Fruit fly (Drosophila melanogaster) whole organism, pupa: ENCODE data around the gene Lgr1.

Experiments
- CG32121 ChIP-seq: fragments of 200-800 bp; sonication (Bioruptor generic); IDR thresholded peaks from 2 replicates; pipeline ENCODE4 v1.3.6; 2022; ENCODE audit warnings: missing biosample characterization, missing genetic modification characterization
- CG8301 ChIP-seq: fragments of 200-800 bp; sonication (Bioruptor generic); optimal IDR thresholded peaks from 2 replicates; lab custom pipeline; 2018; ENCODE audit warnings: missing biosample characterization, mild to moderate bottlenecking, missing genetic modification characterization
- D1 ChIP-seq: fragments of 200-800 bp; sonication (Bioruptor generic); optimal IDR thresholded peaks from 2 replicates; lab custom pipeline; 2018; ENCODE audit warnings: missing biosample characterization, mild to moderate bottlenecking, missing genetic modification characterization, moderate library complexity
- EcR ChIP-seq: fragments of 200-800 bp; sonication (Bioruptor generic); optimal IDR thresholded peaks from 3 replicates; lab custom pipeline; 2019; ENCODE audit warnings: missing biosample characterization, missing genetic modification characterization, mild to moderate bottlenecking, moderate library complexity, missing genetic modification reagents
- gl ChIP-seq: fragments of 200-800 bp; sonication (Bioruptor generic); optimal IDR thresholded peaks from 2 replicates; lab custom pipeline; 2018; ENCODE audit warnings: missing biosample characterization, mild to moderate bottlenecking, missing genetic modification characterization

DNA sequence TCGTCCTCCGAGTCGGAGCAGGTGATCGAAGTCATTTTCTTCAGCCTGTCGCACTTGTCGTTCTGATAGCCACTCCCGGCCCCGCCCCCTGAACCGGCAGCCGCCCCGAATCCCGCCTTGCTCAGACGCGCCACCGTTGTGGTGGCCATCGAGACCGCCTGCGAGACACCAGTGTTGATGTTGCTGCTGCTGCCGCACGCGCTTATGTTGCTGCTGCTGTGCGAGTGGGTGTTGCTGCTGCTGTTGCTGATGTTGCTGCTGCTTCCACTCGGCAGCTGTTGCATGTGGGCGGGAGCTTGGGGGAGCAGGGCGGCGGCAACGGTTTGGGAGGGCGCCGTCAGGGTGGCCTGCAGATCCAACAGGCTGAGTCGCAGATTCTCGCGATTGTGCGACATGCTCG is 48.3 kb downstream of the Lgr1 start:
- TF ChIP-seq CG32121 (GFP tag; lab: Robert Waterston, UW) (no peak), EcR (GFP tag; lab: Kevin White, UChicago) (no peak), D1 (no peak), CG8301 (tag; lab: Kevin White, UChicago) (no peak), gl (no peak)
